Fruit fly (Drosophila melanogaster) Kc167 (cell line): ENCODE data around the gene dgt4.

Source experiments
- Myc ChIP-seq: fragments of >200 bp; optimal IDR thresholded peaks from 2 replicates; lab custom pipeline; 2017; ENCODE audit warnings: missing external identifiers
- Sin3A ChIP-seq: fragments of >200 bp; optimal IDR thresholded peaks from 2 replicates; lab custom pipeline; 2018; ENCODE audit warnings: missing external identifiers
- h ChIP-seq: fragments of >200 bp; optimal IDR thresholded peaks from 3 replicates; lab custom pipeline; 2018; ENCODE audit warnings: missing external identifiers
- insv ChIP-seq: fragments of >200 bp; optimal IDR thresholded peaks from 3 replicates; lab custom pipeline; 2018; ENCODE audit warnings: missing external identifiers
- psq ChIP-seq: fragments of >200 bp; optimal IDR thresholded peaks from 2 replicates; lab custom pipeline; 2017; ENCODE audit warnings: missing external identifiers
- ttk ChIP-seq: sonication (Bioruptor generic); optimal IDR thresholded peaks from 2 replicates; lab custom pipeline; 2017; ENCODE audit warnings: missing external identifiers

dgt4 gene

dm6 chrX:4116834-4117736, 3.6 kb downstream of the dgt4 start, which contains the start of the genes tyf and Tip60:
Gene tyf, plus strand, starts transcription at chrX:4117020.
Gene Tip60, minus strand, starts transcription at chrX:4117487.
- TF ChIP-seq ttk (lab: Kevin White, UChicago) = no peak
- TF ChIP-seq Sin3A (lab: Kevin White, UChicago) = no peak

dm6 chrX:4119582-4119981, 6.1 kb downstream of the dgt4 start:
- no peak for TF ChIP-seq ttk (lab: Kevin White, UChicago)
- TF ChIP-seq Myc = no peak
- TF ChIP-seq h = no peak
- no peak for TF ChIP-seq Sin3A (lab: Kevin White, UChicago)
- TF ChIP-seq insv (lab: Kevin White, UChicago) = no peak
- no peak for TF ChIP-seq psq (lab: Kevin White, UChicago)

dm6 chrX:4131049-4131629, 17.6 kb downstream of the dgt4 start, which contains the start of gene GlcAT-I:
Gene GlcAT-I, plus strand, starts transcription at chrX:4131211.
- TF ChIP-seq Myc = no peak
- TF ChIP-seq insv (lab: Kevin White, UChicago) = no peak
- TF ChIP-seq ttk (lab: Kevin White, UChicago) = no peak
- no peak for TF ChIP-seq h
- TF ChIP-seq Sin3A (lab: Kevin White, UChicago) = no peak
- TF ChIP-seq psq (lab: Kevin White, UChicago) = no peak

dm6 chrX:4139043-4139442, 25.5 kb downstream of the dgt4 start:
- TF ChIP-seq Myc (no peak), insv (lab: Kevin White, UChicago) (no peak), Sin3A (lab: Kevin White, UChicago) (no peak), ttk (lab: Kevin White, UChicago) (no peak), psq (lab: Kevin White, UChicago) (no peak), h (no peak)

- TF ChIP-seq Myc (no peak), ttk (lab: Kevin White, UChicago) (no peak)
These were observed 37.5 kb downstream of the dgt4 start for dm6 chrX:4150989-4151388.
